Fruit fly (Drosophila melanogaster) whole organism, pupa: ENCODE measurements around the gene scrt.

Experiments used
- CG15710 ChIP-seq: fragments of 200-800 bp; sonication (Bioruptor generic); optimal IDR thresholded peaks from 2 replicates; lab custom pipeline; 2018; ENCODE audit warnings: missing biosample characterization, mild to moderate bottlenecking, missing genetic modification characterization, moderate library complexity
- CG4496 ChIP-seq: fragments of 200-800 bp; sonication (Bioruptor generic); IDR thresholded peaks from 3 replicates; pipeline ENCODE4 v1.3.6; 2022; ENCODE audit warnings: missing biosample characterization, missing genetic modification characterization
- CG8301 ChIP-seq: fragments of 200-800 bp; sonication (Bioruptor generic); optimal IDR thresholded peaks from 2 replicates; lab custom pipeline; 2018; ENCODE audit warnings: missing biosample characterization, mild to moderate bottlenecking, missing genetic modification characterization
- Ets98B ChIP-seq: fragments of 200-800 bp; sonication (Bioruptor generic); IDR thresholded peaks from 2 replicates; pipeline ENCODE4 v1.3.6; 2022; ENCODE audit warnings: missing biosample characterization, missing genetic modification characterization
- Pif1A ChIP-seq: fragments of 200-800 bp; sonication (Bioruptor generic); optimal IDR thresholded peaks from 3 replicates; lab custom pipeline; 2016; ENCODE audit warnings: missing biosample characterization, missing genetic modification characterization
- Snoo ChIP-seq: fragments of 200-800 bp; sonication (Bioruptor generic); optimal IDR thresholded peaks from 3 replicates; lab custom pipeline; 2017; ENCODE audit warnings: missing biosample characterization, mild to moderate bottlenecking, missing genetic modification characterization, inconsistent platforms
- gl ChIP-seq: fragments of 200-800 bp; sonication (Bioruptor generic); optimal IDR thresholded peaks from 2 replicates; lab custom pipeline; 2018; ENCODE audit warnings: missing biosample characterization, mild to moderate bottlenecking, missing genetic modification characterization

dm6 chr3L:4040247-4040925 lies 56.7 kb downstream of the scrt start, which contains the start of the genes CG11593 and Rcd5:
- TF ChIP-seq Snoo: no peak
- TF ChIP-seq gl (tag; lab: Kevin White, UChicago): no peak
- no peak for TF ChIP-seq CG15710 (tag; lab: Kevin White, UChicago)
- TF ChIP-seq Ets98B: no peak; the same call in 1 of the 2 replicates
- TF ChIP-seq CG4496: peak; percentile 75
- no peak for TF ChIP-seq CG8301
- no peak for TF ChIP-seq Pif1A
